Worm (Caenorhabditis elegans) whole organism, mixed stage, embryonic: Measurements from ENCODE around the gene Y59E1A.4.

Experiments used
- M03D4.4 ChIP-seq: sonication (generic microtip); optimal IDR thresholded peaks from 2 replicates; lab custom pipeline; 2017; ENCODE audit warnings: mild to moderate bottlenecking, missing genetic modification characterization, missing compliant biosample characterization
- elt-1 ChIP-seq: sonication (generic microtip); optimal IDR thresholded peaks from 2 replicates; lab custom pipeline; 2017; ENCODE audit warnings: missing genetic modification characterization, mild to moderate bottlenecking, missing compliant biosample characterization, antibody characterized with exemption, moderate library complexity, borderline replicate concordance; ENCODE audit not compliant: insufficient read depth
- mep-1 ChIP-seq: fragments of 150-350 bp; optimal IDR thresholded peaks from 2 replicates; lab custom pipeline; 2017; ENCODE audit warnings: missing biosample characterization, missing genetic modification reagents, missing genetic modification characterization, inconsistent platforms
- nhr-237 ChIP-seq: fragments of 150-350 bp; optimal IDR thresholded peaks from 2 replicates; lab custom pipeline; 2014; ENCODE audit warnings: missing biosample characterization, missing genetic modification characterization
- pha-4 ChIP-seq: fragments of 150-350 bp; optimal IDR thresholded peaks from 2 replicates; lab custom pipeline; 2018; ENCODE audit warnings: missing biosample characterization, missing genetic modification reagents, missing genetic modification characterization
- ztf-11 ChIP-seq: fragments of 150-350 bp; optimal IDR thresholded peaks from 2 replicates; lab custom pipeline; 2014; ENCODE audit warnings: missing biosample characterization, missing genetic modification characterization

DNA sequence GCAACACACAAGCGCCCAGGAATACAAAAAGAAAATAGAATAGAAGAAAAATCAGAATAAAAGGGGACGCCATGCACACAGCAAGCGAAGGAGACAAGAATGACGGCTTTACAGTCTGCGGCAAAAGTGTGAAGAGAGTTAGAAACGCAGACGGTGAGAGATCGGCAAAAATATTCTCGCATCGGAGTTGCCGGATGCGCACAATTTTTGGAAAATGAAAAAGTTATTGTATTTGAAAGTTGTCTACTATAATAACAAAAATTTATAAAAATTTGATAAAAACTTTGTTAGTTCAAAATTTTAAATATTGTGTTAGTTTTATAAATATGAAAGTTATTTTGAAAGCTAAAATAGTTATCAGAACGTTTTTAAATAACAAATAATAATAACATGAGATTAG lies 17.5 kb downstream of the Y59E1A.4 start, which contains the start of gene ZC53.22:
- TF ChIP-seq mep-1 (tag; lab: Kevin White, UChicago): no peak
- no peak for TF ChIP-seq M03D4.4 (tag; lab: Kevin White, UChicago)
- no peak for TF ChIP-seq pha-4 (tag; lab: Kevin White, UChicago)
- TF ChIP-seq elt-1 (tag; lab: Kevin White, UChicago): no peak
- no peak for TF ChIP-seq nhr-237 (tag; lab: Kevin White, UChicago)
- no peak for TF ChIP-seq ztf-11
